Worm (Caenorhabditis elegans): ENCODE results near the gene F45E6.1.

DNA sequence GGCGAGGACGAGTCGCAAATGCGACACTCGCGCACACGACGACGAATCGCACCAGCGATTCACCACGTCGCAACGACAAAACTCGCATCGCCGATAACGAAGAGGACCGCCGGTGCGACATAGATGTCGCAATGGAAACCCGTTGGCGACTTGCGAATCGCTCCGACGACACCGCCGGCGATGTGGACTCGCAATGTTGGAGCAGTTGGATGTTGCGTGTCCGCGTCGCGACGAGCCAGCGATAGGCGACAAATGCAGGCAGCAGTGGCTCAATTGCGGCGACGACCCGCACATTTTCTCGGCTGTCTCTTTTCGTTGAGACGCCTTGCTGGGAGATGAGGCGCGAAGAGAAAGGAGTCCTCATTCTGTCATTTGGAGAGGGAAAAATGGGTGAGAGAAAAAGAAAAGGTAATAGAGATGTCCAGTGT lies 25.1 kb downstream of the F45E6.1 start:
- peak; percentile 86 for TF ChIP-seq mls-2 (tag; optimal IDR thresholded peaks at IDR 0.05)
- peak; percentile 40 for TF ChIP-seq unc-120 (tag; optimal IDR thresholded peaks at IDR 0.05; ENCODE audit: poor library complexity, severe bottlenecking)
- no peak for TF ChIP-seq nhr-28 (tag; optimal IDR thresholded peaks at IDR 0.05)

Measured in whole organism, mixed stage, embryonic.